Worm (Caenorhabditis elegans): Measurements from ENCODE around the gene Y47D7A.9.

The Y47D7A.9 gene

DNA sequence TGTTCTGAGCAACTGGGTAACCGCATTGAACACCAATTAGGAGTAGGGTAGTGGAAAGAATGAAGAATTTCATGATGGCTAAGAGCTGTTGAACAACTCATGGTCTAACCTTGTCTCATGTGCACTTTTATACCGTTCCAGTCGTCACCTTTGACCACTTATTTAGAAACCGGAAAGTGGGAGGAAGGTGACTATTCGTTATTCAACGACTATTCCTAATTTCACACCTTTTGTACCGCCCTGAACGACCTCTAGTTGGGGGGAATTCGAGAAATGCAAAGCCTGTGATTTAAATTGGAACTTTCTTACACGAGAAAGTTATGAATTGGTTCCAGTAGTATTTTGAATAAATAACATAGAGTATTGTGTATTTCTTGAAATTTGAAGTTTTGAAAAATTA lies 5.8 kb upstream of the Y47D7A.9 start, which contains the start of gene Y47D7A.12:
Gene Y47D7A.12 (minus strand): TSS at position 101 of the 400 bp plus-strand sequence.
- TF ChIP-seq sma-3 (GFP tag; optimal IDR thresholded peaks at IDR 0.05) (no peak), mab-5 (tag; optimal IDR thresholded peaks at IDR 0.05) (no peak), lin-11 (tag; optimal IDR thresholded peaks at IDR 0.05) (no peak), dmd-4 (tag; optimal IDR thresholded peaks at IDR 0.05) (no peak), ztf-4 (tag; optimal IDR thresholded peaks at IDR 0.05) (no peak), unc-39 (tag; optimal IDR thresholded peaks at IDR 0.05) (no peak), gmeb-1 (tag; optimal IDR thresholded peaks at IDR 0.05) (no peak)

DNA sequence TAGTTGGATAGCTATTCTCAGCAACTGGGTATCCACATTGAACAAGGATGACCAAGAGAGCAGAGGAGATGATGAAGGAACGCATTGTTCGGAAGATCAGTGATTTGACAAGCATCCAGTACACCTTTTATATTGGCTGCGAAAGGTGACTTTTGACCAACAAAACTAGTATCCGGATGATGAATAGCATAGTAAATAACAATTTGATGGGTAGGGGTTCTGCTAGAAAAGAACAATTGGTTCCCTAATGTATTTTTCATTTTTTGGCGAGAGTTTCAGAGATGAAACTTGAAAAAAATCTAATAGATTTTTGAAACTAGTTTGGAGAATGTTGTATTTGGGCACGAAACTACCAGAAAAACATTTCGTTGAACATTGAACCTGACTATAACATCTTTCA lies 4.4 kb upstream of the Y47D7A.9 start, which contains the start of gene Y47D7A.11:
Gene Y47D7A.11 (minus strand): TSS at position 101 of the 400 bp plus-strand sequence.
- TF ChIP-seq ama-1 (optimal IDR thresholded peaks at IDR 0.05) (no peak), skn-1 (tag; optimal IDR thresholded peaks at IDR 0.05) (no peak), lin-39 (tag; optimal IDR thresholded peaks at IDR 0.05) (no peak), elt-3 (tag; optimal IDR thresholded peaks at IDR 0.05) (no peak), unc-62 (GFP tag; optimal IDR thresholded peaks at IDR 0.05) (no peak), nhr-21 (tag; optimal IDR thresholded peaks at IDR 0.05) (no peak), nhr-129 (tag; optimal IDR thresholded peaks at IDR 0.05) (no peak), mdl-1 (tag; optimal IDR thresholded peaks at IDR 0.05) (no peak), sem-4 (tag; optimal IDR thresholded peaks at IDR 0.05) (no peak), lin-11 (tag; optimal IDR thresholded peaks at IDR 0.05) (no peak), mbf-1 (tag; optimal IDR thresholded peaks at IDR 0.05) (no peak), lsy-2 (tag; optimal IDR thresholded peaks at IDR 0.05) (no peak), ztf-1 (GFP tag; conservative IDR thresholded peaks at IDR 0.05) (no peak)

ce11 chrV:4423087-4423486 lies 673 bp downstream of the Y47D7A.9 start:
- no peak for TF ChIP-seq lin-39 (tag; optimal IDR thresholded peaks at IDR 0.05)
- no peak for TF ChIP-seq ztf-1 (GFP tag; conservative IDR thresholded peaks at IDR 0.05)
- no peak for TF ChIP-seq sma-3 (GFP tag; optimal IDR thresholded peaks at IDR 0.05)
- no peak for TF ChIP-seq C34F6.9 (tag; optimal IDR thresholded peaks at IDR 0.05)
- TF ChIP-seq elt-1 (tag; optimal IDR thresholded peaks at IDR 0.05), result no peak
- no peak for TF ChIP-seq zag-1 (tag; optimal IDR thresholded peaks at IDR 0.05)
- no peak for TF ChIP-seq egl-27 (tag; optimal IDR thresholded peaks at IDR 0.05)
- no peak for TF ChIP-seq dmd-4 (tag; optimal IDR thresholded peaks at IDR 0.05)
- TF ChIP-seq ama-1 (optimal IDR thresholded peaks at IDR 0.05), result no peak
- TF ChIP-seq lin-11 (tag; optimal IDR thresholded peaks at IDR 0.05), result no peak
- no peak for TF ChIP-seq F13H6.1 (tag; optimal IDR thresholded peaks at IDR 0.05)
- no peak for TF ChIP-seq nhr-237 (tag; optimal IDR thresholded peaks at IDR 0.05)
- TF ChIP-seq sma-9 (GFP tag; optimal IDR thresholded peaks at IDR 0.05), result no peak
- TF ChIP-seq sma-9 (tag; optimal IDR thresholded peaks at IDR 0.05), result no peak
- no peak for TF ChIP-seq ztf-11 (tag; optimal IDR thresholded peaks at IDR 0.05)
- TF ChIP-seq ceh-82 (tag; optimal IDR thresholded peaks at IDR 0.05), result no peak
- TF ChIP-seq snpc-4 (tag; optimal IDR thresholded peaks at IDR 0.05), result no peak
- TF ChIP-seq unc-55 (GFP tag; optimal IDR thresholded peaks at IDR 0.05), result no peak
- TF ChIP-seq unc-62 (GFP tag; optimal IDR thresholded peaks at IDR 0.05), result no peak
- TF ChIP-seq mab-5 (tag; optimal IDR thresholded peaks at IDR 0.05), result no peak
- no peak for TF ChIP-seq elt-3 (tag; optimal IDR thresholded peaks at IDR 0.05)

DNA sequence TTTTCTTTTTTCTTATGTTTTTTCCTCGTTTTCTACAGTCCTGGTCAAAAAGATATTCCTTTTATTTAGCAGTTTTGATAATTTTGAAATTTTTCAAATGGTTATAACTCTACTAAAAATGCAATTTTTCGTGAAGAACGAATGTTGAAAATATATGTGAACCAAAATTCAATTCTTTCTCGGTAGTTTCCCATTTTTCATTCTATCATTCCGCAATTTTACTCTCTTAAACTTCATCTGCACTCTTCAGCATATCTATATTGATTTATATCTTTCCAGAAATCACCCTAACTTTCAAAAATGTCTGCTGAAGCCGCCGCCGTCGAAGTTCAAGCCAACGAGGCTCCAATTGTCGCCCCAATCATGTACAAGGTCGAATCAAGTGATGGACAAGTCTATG lies 1.6 kb downstream of the Y47D7A.9 start, which contains the start of gene skr-7:
Gene skr-7 (plus strand): TSS at position 301 of the 400 bp plus-strand sequence.
- TF ChIP-seq unc-39 (tag; optimal IDR thresholded peaks at IDR 0.05) (no peak), nhr-23 (tag; optimal IDR thresholded peaks at IDR 0.05) (no peak)

DNA sequence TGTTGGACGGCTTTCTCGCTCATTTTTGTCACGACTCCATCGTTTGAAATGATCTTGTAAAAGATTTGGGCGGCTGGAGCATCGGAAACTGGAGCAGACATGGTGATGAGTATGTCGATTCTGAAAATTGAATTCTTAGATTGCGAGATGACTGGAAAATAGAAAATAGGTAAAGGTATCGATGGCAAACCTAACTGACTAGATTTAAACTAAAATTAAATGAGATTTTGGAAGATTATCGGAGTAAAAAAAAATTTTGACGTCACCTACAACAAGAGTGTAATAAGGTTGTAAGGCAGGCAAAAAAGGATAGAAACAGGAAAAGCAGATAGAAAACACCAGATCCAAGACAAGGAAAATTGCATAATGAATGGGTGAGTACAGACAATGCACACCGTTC lies 2.3 kb downstream of the Y47D7A.9 start, which contains the start of gene skr-14:
Gene skr-14 (minus strand): TSS at position 101 of the 400 bp plus-strand sequence.
- TF ChIP-seq nhr-237 (tag; optimal IDR thresholded peaks at IDR 0.05) (no peak), elt-1 (tag; optimal IDR thresholded peaks at IDR 0.05) (no peak), nhr-11 (tag; optimal IDR thresholded peaks at IDR 0.05) (no peak), ztf-11 (tag; optimal IDR thresholded peaks at IDR 0.05) (no peak)

ce11 chrV:4419767-4420322 lies 3.9 kb downstream of the Y47D7A.9 start, which contains the start of the genes Y47D7A.7 and Y47D7A.2:
Gene Y47D7A.7, minus strand, starts transcription at chrV:4419867.
Gene Y47D7A.2, plus strand, starts transcription at chrV:4420272.
- TF ChIP-seq Y55F3AM.14 (GFP tag; optimal IDR thresholded peaks at IDR 0.05) (no peak), unc-55 (GFP tag; optimal IDR thresholded peaks at IDR 0.05) (no peak), ztf-4 (tag; optimal IDR thresholded peaks at IDR 0.05) (no peak), ceh-82 (tag; optimal IDR thresholded peaks at IDR 0.05) (no peak), lin-11 (tag; optimal IDR thresholded peaks at IDR 0.05) (no peak)

Data from whole organism, L2 larva.